Worm (Caenorhabditis elegans): ENCODE results near the gene spat-3.

DNA sequence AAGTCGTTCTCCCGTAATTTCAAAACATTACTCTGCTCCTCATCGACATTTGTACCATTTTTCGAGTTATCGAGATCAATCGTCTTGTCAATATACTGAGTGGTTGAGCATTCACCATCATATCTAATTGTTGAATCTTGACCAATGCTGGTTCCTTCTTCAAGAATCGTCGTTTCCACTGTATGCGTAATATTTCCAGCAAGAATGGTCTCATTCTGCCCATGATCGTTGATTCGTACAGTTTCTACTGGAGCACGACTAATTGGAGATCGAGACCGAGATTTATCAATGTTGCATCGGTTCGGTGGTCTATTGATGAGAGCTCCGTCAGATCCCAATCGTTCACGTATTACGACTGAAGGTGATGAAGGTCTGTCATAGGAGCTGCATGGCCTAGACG is 6.2 kb downstream of the spat-3 start:
- TF ChIP-seq zag-1 (tag; optimal IDR thresholded peaks at IDR 0.05) (no peak), ceh-82 (tag; optimal IDR thresholded peaks at IDR 0.05) (no peak), T20F7.1 (GFP tag; optimal IDR thresholded peaks at IDR 0.05) (no peak), F10B5.3 (tag; optimal IDR thresholded peaks at IDR 0.05) (no peak)
